Worm (Caenorhabditis elegans) whole organism, young adult: ENCODE measurements around the gene srv-2.

ENCODE experiments used
- B0336.3 ChIP-seq: fragments of 200-800 bp; sonication (Bioruptor generic); IDR thresholded peaks from 2 replicates; pipeline ENCODE4 v1.3.6; 2022; ENCODE audit warnings: missing genetic modification characterization, missing compliant biosample characterization
- D2030.7 ChIP-seq: fragments of 200-800 bp; sonication (Bioruptor generic); IDR thresholded peaks from 2 replicates; pipeline ENCODE4 v1.3.6; 2022; ENCODE audit warnings: missing genetic modification reagents, missing genetic modification characterization, missing compliant biosample characterization
- F57C9.4 ChIP-seq: sonication (generic microtip); optimal IDR thresholded peaks from 2 replicates; lab custom pipeline; 2017; ENCODE audit warnings: mild to moderate bottlenecking, missing genetic modification characterization, missing compliant biosample characterization
- K12H6.12 ChIP-seq: fragments of 200-800 bp; sonication (Bioruptor generic); optimal IDR thresholded peaks from 2 replicates; lab custom pipeline; 2018; ENCODE audit warnings: mild to moderate bottlenecking, missing genetic modification characterization, missing compliant biosample characterization
- T07F8.4 ChIP-seq: sonication (generic microtip); optimal IDR thresholded peaks from 2 replicates; lab custom pipeline; 2016; ENCODE audit warnings: mild to moderate bottlenecking, missing genetic modification characterization, moderate library complexity, missing compliant biosample characterization
- Y53F4B.3 ChIP-seq: fragments of 200-800 bp; sonication (Bioruptor generic); IDR thresholded peaks from 2 replicates; pipeline ENCODE4 v1.3.6; 2022; ENCODE audit warnings: missing genetic modification reagents, missing genetic modification characterization, missing compliant biosample characterization
- Y95B8A.8 ChIP-seq: fragments of 200-800 bp; sonication (Bioruptor generic); IDR thresholded peaks from 2 replicates; pipeline ENCODE4 v1.3.6; 2022; ENCODE audit warnings: missing genetic modification reagents, missing genetic modification characterization, missing compliant biosample characterization
- aptf-2 ChIP-seq: fragments of 200-800 bp; sonication (Bioruptor generic); conservative IDR thresholded peaks from 2 replicates; pipeline ENCODE4 v1.3.6; 2022; ENCODE audit warnings: missing genetic modification reagents, missing genetic modification characterization, missing compliant biosample characterization
- cebp-1 ChIP-seq, 2 experiments: fragments of 200-800 bp in 1 of 2; sonication (Bioruptor generic) in 1 of 2; sonication (generic microtip) in 1 of 2; IDR thresholded peaks in 1 of 2; optimal IDR thresholded peaks in 1 of 2; 2 replicates each; pipeline versions ENCODE4 v1.3.6 to Lab custom; 2017 to 2022; ENCODE audit warnings: missing compliant biosample characterization in 2 of 2, missing genetic modification characterization in 2 of 2, mild to moderate bottlenecking in 1 of 2, missing genetic modification reagents in 1 of 2, moderate library complexity in 1 of 2
- ceh-100 ChIP-seq: fragments of 200-800 bp; sonication (Bioruptor generic); IDR thresholded peaks from 2 replicates; pipeline ENCODE4 v1.3.6; 2022; ENCODE audit warnings: missing genetic modification reagents, missing genetic modification characterization, missing compliant biosample characterization
- ceh-91 ChIP-seq: fragments of 200-800 bp; sonication (Bioruptor generic); IDR thresholded peaks from 2 replicates; pipeline ENCODE4 v1.3.6; 2022; ENCODE audit warnings: missing genetic modification reagents, missing genetic modification characterization, missing compliant biosample characterization
- chd-7 ChIP-seq: sonication (generic microtip); optimal IDR thresholded peaks from 2 replicates; lab custom pipeline; 2016; ENCODE audit warnings: mild to moderate bottlenecking, missing genetic modification characterization, moderate library complexity, missing compliant biosample characterization
- dox-1 ChIP-seq: fragments of 200-800 bp; sonication (Bioruptor generic); IDR thresholded peaks from 2 replicates; pipeline ENCODE4 v1.3.6; 2022; ENCODE audit warnings: missing genetic modification reagents, missing genetic modification characterization, missing compliant biosample characterization
- dpff-1 ChIP-seq: sonication (generic microtip); optimal IDR thresholded peaks from 2 replicates; lab custom pipeline; 2017; ENCODE audit warnings: mild to moderate bottlenecking, missing genetic modification characterization, missing compliant biosample characterization
- efl-1 ChIP-seq: fragments of 150-350 bp; optimal IDR thresholded peaks from 2 replicates; lab custom pipeline; 2014; ENCODE audit warnings: missing biosample characterization, missing genetic modification reagents, missing genetic modification characterization
- egl-18 ChIP-seq: fragments of 200-800 bp; sonication (Bioruptor generic); IDR thresholded peaks from 2 replicates; pipeline ENCODE4 v1.3.6; 2022; ENCODE audit warnings: missing genetic modification reagents, missing genetic modification characterization, missing compliant biosample characterization
- egrh-3 ChIP-seq: fragments of 200-800 bp; sonication (Bioruptor generic); IDR thresholded peaks from 2 replicates; pipeline ENCODE4 v1.3.6; 2022; ENCODE audit warnings: missing genetic modification reagents, missing genetic modification characterization, missing compliant biosample characterization
- ekl-4 ChIP-seq: fragments of 200-800 bp; sonication (Bioruptor generic); IDR thresholded peaks from 2 replicates; pipeline ENCODE4 v1.3.6; 2022; ENCODE audit warnings: missing genetic modification reagents, missing genetic modification characterization, missing compliant biosample characterization
- ets-4 ChIP-seq: fragments of 200-800 bp; sonication (Bioruptor generic); optimal IDR thresholded peaks from 2 replicates; lab custom pipeline; 2018; ENCODE audit warnings: mild to moderate bottlenecking, missing genetic modification characterization, missing compliant biosample characterization
- hmg-20 ChIP-seq: fragments of 200-800 bp; sonication (Bioruptor generic); IDR thresholded peaks from 2 replicates; pipeline ENCODE4 v1.3.6; 2022; ENCODE audit warnings: missing genetic modification reagents, missing genetic modification characterization, missing compliant biosample characterization
- lag-1 ChIP-seq: fragments of 200-800 bp; sonication (Bioruptor generic); IDR thresholded peaks from 2 replicates; pipeline ENCODE4 v1.3.6; 2022; ENCODE audit warnings: missing genetic modification reagents, missing genetic modification characterization, missing compliant biosample characterization
- lin-26 ChIP-seq: fragments of 200-800 bp; sonication (Bioruptor generic); IDR thresholded peaks from 2 replicates; pipeline ENCODE4 v1.3.6; 2022; ENCODE audit warnings: missing genetic modification reagents, missing genetic modification characterization, missing compliant biosample characterization
- lin-35 ChIP-seq, 3 experiments: fragments of 150-350 bp in 2 of 3; sonication (generic microtip) in 1 of 3; optimal IDR thresholded peaks; 2 replicates each; lab custom pipeline; 2014 to 2018; ENCODE audit warnings: missing biosample characterization in 3 of 3, missing genetic modification characterization in 3 of 3, missing genetic modification reagents in 3 of 3
- lsl-1 ChIP-seq: fragments of 200-800 bp; sonication (Bioruptor generic); optimal IDR thresholded peaks from 2 replicates; lab custom pipeline; 2018; ENCODE audit warnings: mild to moderate bottlenecking, missing genetic modification characterization, moderate library complexity, missing compliant biosample characterization
- madf-3 ChIP-seq: fragments of 200-800 bp; sonication (Bioruptor generic); IDR thresholded peaks from 2 replicates; pipeline ENCODE4 v1.3.6; 2022; ENCODE audit warnings: missing genetic modification reagents, missing genetic modification characterization, missing compliant biosample characterization
- madf-6 ChIP-seq: fragments of 200-800 bp; sonication (Bioruptor generic); IDR thresholded peaks from 2 replicates; pipeline ENCODE4 v1.3.6; 2022; ENCODE audit warnings: missing genetic modification reagents, missing genetic modification characterization, missing compliant biosample characterization
- madf-8 ChIP-seq: fragments of 200-800 bp; sonication (Bioruptor generic); conservative IDR thresholded peaks from 2 replicates; pipeline ENCODE4 v1.3.6; 2022; ENCODE audit warnings: missing genetic modification reagents, missing genetic modification characterization, missing compliant biosample characterization
- mel-28 ChIP-seq: sonication (generic microtip); optimal IDR thresholded peaks from 2 replicates; lab custom pipeline; 2016; ENCODE audit warnings: borderline replicate concordance, mild to moderate bottlenecking, missing genetic modification characterization, missing compliant biosample characterization
- nfya-1 ChIP-seq: sonication (generic microtip); optimal IDR thresholded peaks from 2 replicates; lab custom pipeline; 2017; ENCODE audit warnings: antibody characterized with exemption, missing compliant biosample characterization, missing genetic modification characterization, borderline replicate concordance; ENCODE audit not compliant: insufficient read depth
- nhr-120 ChIP-seq: fragments of 200-800 bp; sonication (Bioruptor generic); IDR thresholded peaks from 2 replicates; pipeline ENCODE4 v1.3.6; 2022; ENCODE audit warnings: missing genetic modification characterization, missing compliant biosample characterization
- nhr-80 ChIP-seq: sonication (generic microtip); optimal IDR thresholded peaks from 2 replicates; lab custom pipeline; 2016; ENCODE audit warnings: missing genetic modification characterization, missing compliant biosample characterization
- snpc-1.1 ChIP-seq: sonication (generic microtip); optimal IDR thresholded peaks from 2 replicates; lab custom pipeline; 2017; ENCODE audit warnings: missing genetic modification characterization, mild to moderate bottlenecking, missing compliant biosample characterization, antibody characterized with exemption, moderate library complexity, missing genotype, missing genetic modification reagents; ENCODE audit not compliant: insufficient read depth
- snpc-3.4 ChIP-seq: sonication (generic microtip); optimal IDR thresholded peaks from 2 replicates; lab custom pipeline; 2017; ENCODE audit warnings: missing genetic modification characterization, mild to moderate bottlenecking, missing compliant biosample characterization, antibody characterized with exemption, moderate library complexity, missing genotype, missing genetic modification reagents
- xnd-1 ChIP-seq: sonication (generic microtip); optimal IDR thresholded peaks from 2 replicates; lab custom pipeline; 2016; ENCODE audit warnings: missing genotype, missing genetic modification reagents, missing genetic modification characterization, missing compliant biosample characterization
- ztf-28 ChIP-seq: fragments of 200-800 bp; sonication (Bioruptor generic); IDR thresholded peaks from 2 replicates; pipeline ENCODE4 v1.3.6; 2022; ENCODE audit warnings: missing genetic modification reagents, missing genetic modification characterization, missing compliant biosample characterization

Gene srv-2

DNA sequence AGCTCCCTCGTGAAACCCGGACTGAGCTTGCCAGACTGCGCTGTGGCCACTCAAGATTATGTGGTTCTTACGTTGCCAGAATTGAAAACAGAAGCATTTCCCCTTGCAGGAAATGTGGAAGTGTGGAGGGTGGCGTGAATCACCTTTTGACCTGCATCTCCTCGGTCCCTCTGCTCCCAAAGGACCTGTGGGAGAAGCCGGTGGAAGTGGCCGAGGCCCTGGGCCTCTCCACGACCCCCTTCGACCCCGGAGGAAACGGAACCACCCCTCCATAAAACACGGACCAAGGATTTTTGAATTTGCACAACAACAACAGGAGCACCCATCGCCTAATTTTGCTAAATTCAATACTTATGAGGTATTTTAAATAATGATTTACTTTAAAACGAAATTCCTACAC is 35.6 kb upstream of the srv-2 start:
- peak; percentile 71; the same call in 1 of the 2 replicates for TF ChIP-seq egrh-3
- TF ChIP-seq, all 124 proteins: peak for 1; not testable (repeated sequence) for 123

DNA sequence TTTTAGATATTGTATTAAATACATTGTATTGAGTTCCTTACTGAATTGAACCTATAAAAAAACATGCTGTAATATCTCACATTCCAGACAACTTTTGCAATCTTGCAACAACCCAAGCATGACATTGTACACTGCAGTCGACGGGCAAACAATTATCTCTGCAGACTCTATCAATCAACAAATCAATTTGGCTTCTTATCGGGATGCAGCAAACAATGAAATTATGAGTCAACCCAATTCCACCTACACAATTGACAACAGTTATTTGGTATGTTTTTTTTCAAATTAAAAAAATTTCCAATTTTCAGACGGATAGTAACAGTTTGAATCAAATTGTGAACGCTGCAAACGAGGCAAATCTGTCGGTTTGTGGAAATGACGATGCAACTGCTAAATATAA is 28.9 kb upstream of the srv-2 start:
- TF ChIP-seq madf-3 (no peak), nhr-120 (GFP tag; lab: Robert Waterston, UW) (no peak), lin-35 (GFP tag; optimal IDR thresholded peaks at IDR 0.05; lab: Kevin White, UChicago) (no peak), Y95B8A.8 (no peak), lin-26 (GFP tag; lab: Robert Waterston, UW) (no peak), nhr-80 (tag; lab: Kevin White, UChicago) (peak; percentile 43)

DNA sequence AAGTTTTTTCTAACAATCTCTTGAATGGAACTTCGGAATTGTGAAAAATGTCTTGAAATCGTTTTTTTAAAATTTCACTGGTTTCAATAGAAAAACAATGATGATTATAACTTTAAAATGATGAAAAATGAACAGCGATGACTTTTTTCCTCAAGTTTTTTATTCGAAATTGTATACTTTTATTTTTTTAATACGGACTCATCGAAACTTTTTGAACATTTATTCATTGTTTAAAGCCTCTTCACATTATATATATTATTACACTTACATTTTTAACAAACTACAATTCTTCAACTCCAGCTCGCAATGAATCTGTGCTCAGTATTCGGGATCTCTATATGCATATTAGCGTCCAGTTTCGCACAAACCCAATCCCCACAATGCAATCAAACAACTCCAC is 25.9 kb upstream of the srv-2 start, which contains the start of gene M28.8:
Gene M28.8 (plus strand): TSS at position 301 of the 400 bp plus-strand sequence.
- no peak for TF ChIP-seq cebp-1 (GFP tag; IDR thresholded peaks at IDR 0.05; lab: Robert Waterston, UW)
- no peak for TF ChIP-seq cebp-1 (tag; optimal IDR thresholded peaks at IDR 0.05; lab: Kevin White, UChicago)
- TF ChIP-seq xnd-1 (tag; lab: Kevin White, UChicago), result no peak
- no peak for TF ChIP-seq Y53F4B.3
- TF ChIP-seq madf-8, result no peak
- no peak for TF ChIP-seq lsl-1
- no peak for TF ChIP-seq efl-1 (GFP tag; lab: Kevin White, UChicago)
- TF ChIP-seq K12H6.12, result no peak
- no peak for TF ChIP-seq ekl-4 (GFP tag; lab: Robert Waterston, UW)
- no peak for TF ChIP-seq nfya-1 (tag; lab: Kevin White, UChicago)
- TF ChIP-seq ceh-100 (GFP tag; lab: Robert Waterston, UW), result no peak
- no peak for TF ChIP-seq snpc-1.1 (tag; lab: Kevin White, UChicago)
- TF ChIP-seq ceh-91 (GFP tag; lab: Robert Waterston, UW), result no peak
- TF ChIP-seq D2030.7 (GFP tag; lab: Robert Waterston, UW), result no peak
- TF ChIP-seq aptf-2 (GFP tag; lab: Robert Waterston, UW), result no peak
- TF ChIP-seq madf-6 (GFP tag; lab: Robert Waterston, UW), result no peak
- no peak for TF ChIP-seq F57C9.4 (tag; lab: Kevin White, UChicago)
- no peak for TF ChIP-seq egl-18 (GFP tag; lab: Robert Waterston, UW)

DNA sequence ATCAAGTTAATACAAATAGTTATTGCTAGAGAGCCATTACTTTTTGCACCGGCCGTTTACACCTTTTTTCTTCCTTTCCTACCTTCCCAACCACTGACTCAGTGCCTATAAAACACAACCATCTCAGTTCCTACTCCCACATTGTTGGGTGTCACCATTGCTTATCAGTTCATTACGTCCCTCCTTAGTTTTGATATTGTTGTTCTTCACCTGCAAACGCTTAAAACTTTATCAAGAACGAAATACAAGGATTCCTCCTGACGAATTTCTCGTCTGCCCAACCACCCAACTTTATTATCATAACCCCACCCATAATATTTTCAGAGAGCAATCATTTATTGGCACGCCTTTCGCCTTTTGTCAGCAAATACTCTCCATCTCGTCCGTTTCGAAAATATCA is 25.0 kb upstream of the srv-2 start:
- TF ChIP-seq nhr-80 (tag; lab: Kevin White, UChicago), result peak; percentile 94
- peak; percentile 73; the same call in 1 of the 2 replicates for TF ChIP-seq dox-1 (GFP tag; lab: Robert Waterston, UW)
- no peak for TF ChIP-seq chd-7 (tag; lab: Kevin White, UChicago)
- TF ChIP-seq ets-4 (GFP tag; lab: Kevin White, UChicago), result peak; percentile 47

DNA sequence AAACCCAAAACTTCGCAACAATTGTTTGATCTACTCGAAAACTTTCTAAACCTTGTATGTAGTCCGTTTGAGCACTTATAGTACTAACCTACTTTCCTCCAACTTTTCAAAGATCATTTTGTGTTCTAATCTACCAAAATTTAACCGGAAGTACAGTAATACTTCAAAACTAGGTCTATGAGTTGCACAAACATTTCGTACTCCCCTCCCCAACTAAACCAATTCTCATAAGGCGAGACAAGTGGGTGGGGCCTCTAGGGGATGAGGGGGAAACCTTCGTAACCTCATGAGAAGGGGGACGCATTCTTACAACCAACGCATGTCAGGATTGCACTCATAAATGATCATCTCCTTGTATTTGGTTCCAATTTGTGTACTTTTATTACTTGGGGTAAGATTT is 19.9 kb upstream of the srv-2 start, which contains the start of gene cutl-9:
Gene cutl-9 (plus strand): TSS at position 301 of the 400 bp plus-strand sequence.
- TF ChIP-seq hmg-20 (GFP tag; lab: Robert Waterston, UW), result no peak
- no peak for TF ChIP-seq snpc-3.4 (tag; lab: Kevin White, UChicago)
- TF ChIP-seq ztf-28 (GFP tag; lab: Robert Waterston, UW), result no peak
- no peak for TF ChIP-seq T07F8.4 (tag; lab: Kevin White, UChicago)
- no peak for TF ChIP-seq dpff-1 (tag; lab: Kevin White, UChicago)
- TF ChIP-seq F57C9.4 (tag; lab: Kevin White, UChicago), result no peak
- no peak for TF ChIP-seq nhr-120 (GFP tag; lab: Robert Waterston, UW)
- TF ChIP-seq lin-35 (GFP tag; optimal IDR thresholded peaks at IDR 0.05; lab: Kevin White, UChicago), result no peak
- no peak for TF ChIP-seq ceh-100 (GFP tag; lab: Robert Waterston, UW)
- no peak for TF ChIP-seq mel-28 (tag; lab: Kevin White, UChicago)
- no peak for TF ChIP-seq B0336.3 (GFP tag; lab: Robert Waterston, UW)
- no peak for TF ChIP-seq ets-4 (GFP tag; lab: Kevin White, UChicago)
- no peak for TF ChIP-seq lag-1 (GFP tag; lab: Robert Waterston, UW)
